Worm (Caenorhabditis elegans): ENCODE data around the gene klp-18.

- TF ChIP-seq him-1 (tag; optimal IDR thresholded peaks at IDR 0.05): no peak
- peak; percentile 55 for TF ChIP-seq W03F9.2 (tag; optimal IDR thresholded peaks at IDR 0.05)
- TF ChIP-seq dao-5 (tag; optimal IDR thresholded peaks at IDR 0.05): no peak
Observed at ce11 chrIV:7023004-7023403, 17.0 kb upstream of the klp-18 start.
